Fruit fly (Drosophila melanogaster) whole organism, wandering third instar larva: ENCODE data around the gene CG33288.

Experiments
- CG9705 ChIP-seq: fragments of 200-800 bp; sonication (Bioruptor generic); optimal IDR thresholded peaks from 2 replicates; lab custom pipeline; 2018; ENCODE audit warnings: missing biosample characterization, mild to moderate bottlenecking, missing genetic modification characterization
- CrebA ChIP-seq: fragments of 200-800 bp; sonication (Bioruptor generic); optimal IDR thresholded peaks from 2 replicates; lab custom pipeline; 2016; ENCODE audit warnings: missing biosample characterization, mild to moderate bottlenecking, missing genetic modification characterization, borderline replicate concordance
- Dfd ChIP-seq: fragments of >200 bp; optimal IDR thresholded peaks from 2 replicates; lab custom pipeline; 2017; ENCODE audit warnings: missing biosample characterization, missing genetic modification characterization
- Dif ChIP-seq: fragments of 200-275, 200-300 bp; sonication (Bioruptor generic); optimal IDR thresholded peaks from 2 replicates; lab custom pipeline; 2018; ENCODE audit warnings: missing biosample characterization, missing genetic modification characterization; ENCODE audit not compliant: partially characterized antibody
- GATAd ChIP-seq: sonication (Bioruptor generic); optimal IDR thresholded peaks from 2 replicates; lab custom pipeline; 2016; ENCODE audit warnings: missing biosample characterization, missing genetic modification characterization
- HLH106 ChIP-seq: fragments of 200-800 bp; optimal IDR thresholded peaks from 3 replicates; lab custom pipeline; 2019; ENCODE audit warnings: missing biosample characterization, mild to moderate bottlenecking, missing genetic modification characterization, moderate library complexity
- Hnf4 ChIP-seq: fragments of 200-800 bp; sonication (Bioruptor generic); optimal IDR thresholded peaks from 2 replicates; lab custom pipeline; 2016; ENCODE audit warnings: missing biosample characterization, mild to moderate bottlenecking, missing genetic modification characterization
- Hr78 ChIP-seq: fragments of >200 bp; optimal IDR thresholded peaks from 2 replicates; lab custom pipeline; 2017; ENCODE audit warnings: missing biosample characterization, missing genetic modification characterization
- Hr83 ChIP-seq: fragments of 200-300 bp; sonication (Bioruptor generic); optimal IDR thresholded peaks from 2 replicates; lab custom pipeline; 2016; ENCODE audit warnings: missing biosample characterization, mild to moderate bottlenecking, missing genetic modification characterization, moderate library complexity; ENCODE audit not compliant: poor library complexity, severe bottlenecking
- Jra ChIP-seq: sonication (Bioruptor generic); optimal IDR thresholded peaks from 2 replicates; lab custom pipeline; 2016; ENCODE audit warnings: missing biosample characterization, missing genetic modification characterization
- N ChIP-seq: fragments of >200 bp; optimal IDR thresholded peaks from 2 replicates; lab custom pipeline; 2018; ENCODE audit warnings: missing biosample characterization, missing external identifiers, missing genetic modification characterization
- OdsH ChIP-seq: fragments of 200-800 bp; sonication (Bioruptor generic); optimal IDR thresholded peaks from 2 replicates; lab custom pipeline; 2016; ENCODE audit warnings: missing biosample characterization, mild to moderate bottlenecking, missing genetic modification characterization
- Rel ChIP-seq, 2 experiments: fragments of 200-800 bp; sonication (Bioruptor generic) in 1 of 2; optimal IDR thresholded peaks; 2 replicates in 1 of 2; 3 replicates in 1 of 2; lab custom pipeline; 2016 to 2019; ENCODE audit warnings: mild to moderate bottlenecking in 2 of 2, missing biosample characterization in 2 of 2, missing genetic modification characterization in 2 of 2, moderate library complexity in 1 of 2
- Sp1 ChIP-seq: fragments of 200-800 bp; sonication (Bioruptor generic); optimal IDR thresholded peaks from 3 replicates; lab custom pipeline; 2019; ENCODE audit warnings: missing biosample characterization, mild to moderate bottlenecking, missing genetic modification characterization, moderate library complexity
- Vsx2 ChIP-seq: fragments of 200-300, 225-300 bp; sonication (Bioruptor generic); optimal IDR thresholded peaks from 2 replicates; lab custom pipeline; 2018; ENCODE audit warnings: missing biosample characterization, missing genetic modification characterization; ENCODE audit not compliant: partially characterized antibody
- br ChIP-seq: fragments of 200-800 bp; sonication (Bioruptor generic); optimal IDR thresholded peaks from 2 replicates; lab custom pipeline; 2016; ENCODE audit warnings: missing biosample characterization, missing genetic modification characterization
- brk ChIP-seq: fragments of 200-800 bp; sonication (Bioruptor generic); optimal IDR thresholded peaks from 2 replicates; lab custom pipeline; 2016; ENCODE audit warnings: missing biosample characterization, mild to moderate bottlenecking, missing genetic modification characterization
- dl ChIP-seq, 2 experiments: fragments of 175-275, 200-275 bp in 1 of 2; fragments of 200-275 bp in 1 of 2; sonication (Bioruptor generic); optimal IDR thresholded peaks; lab custom pipeline; 2018; ENCODE audit warnings: mild to moderate bottlenecking in 2 of 2, missing biosample characterization in 2 of 2, missing genetic modification characterization in 2 of 2, moderate library complexity in 2 of 2; ENCODE audit not compliant: partially characterized antibody in 2 of 2, insufficient read depth in 1 of 2
- dmrt93B ChIP-seq: fragments of 200-800 bp; sonication (Bioruptor generic); optimal IDR thresholded peaks from 2 replicates; lab custom pipeline; 2018; ENCODE audit warnings: missing biosample characterization, mild to moderate bottlenecking, missing genetic modification characterization
- ey ChIP-seq: fragments of 200-800 bp; sonication (Bioruptor generic); optimal IDR thresholded peaks from 2 replicates; lab custom pipeline; 2016; ENCODE audit warnings: missing biosample characterization, missing genetic modification characterization
- foxo ChIP-seq, 2 experiments: fragments of 200-800 bp; sonication (Bioruptor generic); optimal IDR thresholded peaks; 2 replicates in 1 of 2; 3 replicates in 1 of 2; lab custom pipeline; 2016 to 2017; ENCODE audit warnings: missing biosample characterization in 2 of 2, missing genetic modification characterization in 2 of 2
- fru ChIP-seq: fragments of 200-800 bp; sonication (Bioruptor generic); optimal IDR thresholded peaks from 3 replicates; lab custom pipeline; 2016; ENCODE audit warnings: missing biosample characterization, mild to moderate bottlenecking, missing genetic modification characterization
- h ChIP-seq: fragments of 200-800 bp; sonication (Bioruptor generic); optimal IDR thresholded peaks from 3 replicates; lab custom pipeline; 2016; ENCODE audit warnings: missing biosample characterization, mild to moderate bottlenecking, missing genetic modification characterization
- jim ChIP-seq: fragments of 175-275, 200-325 bp; sonication (Bioruptor generic); optimal IDR thresholded peaks from 2 replicates; lab custom pipeline; 2016; ENCODE audit warnings: missing biosample characterization, mild to moderate bottlenecking, missing genetic modification characterization
- lola ChIP-seq: fragments of >200 bp; optimal IDR thresholded peaks from 2 replicates; lab custom pipeline; 2017; ENCODE audit warnings: missing biosample characterization, missing genetic modification characterization
- pan ChIP-seq: fragments of >200 bp; optimal IDR thresholded peaks from 2 replicates; lab custom pipeline; 2017
- psq ChIP-seq: fragments of 200-800 bp; sonication (Bioruptor generic); optimal IDR thresholded peaks from 3 replicates; lab custom pipeline; 2017; ENCODE audit warnings: missing biosample characterization, mild to moderate bottlenecking, missing genetic modification characterization, moderate library complexity
- rgr ChIP-seq: fragments of 200-800 bp; sonication (Bioruptor generic); optimal IDR thresholded peaks from 3 replicates; lab custom pipeline; 2016; ENCODE audit warnings: missing biosample characterization, mild to moderate bottlenecking, missing genetic modification characterization
- sage ChIP-seq: fragments of 200-800 bp; sonication (Bioruptor generic); optimal IDR thresholded peaks from 2 replicates; lab custom pipeline; 2016; ENCODE audit warnings: missing biosample characterization, mild to moderate bottlenecking, missing genetic modification characterization
- sv ChIP-seq: fragments of 200-800 bp; sonication (Bioruptor generic); optimal IDR thresholded peaks from 3 replicates; lab custom pipeline; 2016; ENCODE audit warnings: missing biosample characterization, missing genetic modification characterization
- tai ChIP-seq: sonication (Bioruptor generic); optimal IDR thresholded peaks from 2 replicates; lab custom pipeline; 2016; ENCODE audit warnings: missing biosample characterization, missing genetic modification characterization
- usp ChIP-seq: fragments of >200 bp; optimal IDR thresholded peaks from 2 replicates; lab custom pipeline; 2017; ENCODE audit warnings: missing biosample characterization, missing genetic modification characterization
- woc ChIP-seq: sonication (Bioruptor generic); optimal IDR thresholded peaks from 2 replicates; lab custom pipeline; 2016; ENCODE audit warnings: missing biosample characterization, mild to moderate bottlenecking, missing genetic modification characterization

The CG33288 gene

DNA sequence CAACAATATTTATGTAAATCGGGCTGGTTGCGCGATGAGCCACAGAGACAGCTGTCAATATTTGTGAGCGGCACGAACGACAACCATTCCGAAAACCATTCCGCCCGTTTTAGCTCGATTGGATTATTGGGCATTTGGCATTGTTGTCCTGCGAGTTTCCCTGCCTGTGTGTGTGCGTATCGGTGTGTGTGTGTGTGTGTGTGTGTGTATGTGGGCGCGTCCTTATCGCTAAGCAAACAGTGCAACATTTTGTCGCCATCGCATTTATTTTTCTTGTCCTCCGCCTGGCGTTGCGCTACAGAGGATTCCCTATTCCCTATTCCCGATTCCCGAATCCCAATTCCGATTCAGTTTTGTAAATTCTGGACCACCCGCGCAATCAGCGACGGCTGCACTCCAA, 44.3 kb downstream of the CG33288 start:
- TF ChIP-seq Dfd (GFP tag; lab: Kevin White, UChicago) (peak; percentile 93), usp (GFP tag; lab: Kevin White, UChicago) (no peak)

DNA sequence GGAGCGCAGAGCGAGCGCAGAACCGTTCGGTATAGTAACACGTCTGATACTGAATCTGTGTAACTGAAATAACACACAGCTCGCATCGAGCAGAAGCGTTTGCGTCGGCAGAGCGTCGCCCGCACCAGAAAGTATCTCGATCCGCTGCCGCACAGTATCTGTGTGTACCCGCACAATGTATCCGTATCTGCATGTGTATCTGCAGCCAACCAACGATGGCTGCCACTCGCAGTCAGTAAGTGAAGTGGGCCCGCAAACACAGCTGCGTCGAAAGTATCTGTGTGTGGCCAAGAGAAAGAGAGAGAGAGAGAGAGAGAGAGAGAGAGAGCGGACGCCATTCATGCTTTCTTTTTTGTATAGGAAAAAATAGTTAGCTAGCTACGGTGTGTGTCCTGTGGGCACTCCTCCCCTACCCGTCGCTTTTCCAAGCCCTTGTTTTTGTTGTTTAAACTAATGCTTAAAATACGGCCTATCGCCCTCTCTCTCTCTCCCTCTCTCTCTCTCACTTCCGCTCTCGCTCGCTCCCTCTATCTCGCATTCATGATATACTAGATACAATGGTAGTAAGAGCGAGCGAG, 48.9 kb downstream of the CG33288 start, which contains the start of gene croc:
TSS of gene croc (minus strand) at position 51 of the 578 bp plus-strand sequence.
- TF ChIP-seq h (GFP tag; lab: Kevin White, UChicago) = no peak
- TF ChIP-seq Sp1 (GFP tag; lab: Kevin White, UChicago) = no peak
- no peak for TF ChIP-seq jim
- TF ChIP-seq Rel (GFP tag; optimal IDR thresholded peaks at IDR 0.05; lab: Kevin White, UChicago) = no peak
- no peak for TF ChIP-seq Rel (tag; optimal IDR thresholded peaks at IDR 0.05; lab: Kevin White, UChicago)

DNA sequence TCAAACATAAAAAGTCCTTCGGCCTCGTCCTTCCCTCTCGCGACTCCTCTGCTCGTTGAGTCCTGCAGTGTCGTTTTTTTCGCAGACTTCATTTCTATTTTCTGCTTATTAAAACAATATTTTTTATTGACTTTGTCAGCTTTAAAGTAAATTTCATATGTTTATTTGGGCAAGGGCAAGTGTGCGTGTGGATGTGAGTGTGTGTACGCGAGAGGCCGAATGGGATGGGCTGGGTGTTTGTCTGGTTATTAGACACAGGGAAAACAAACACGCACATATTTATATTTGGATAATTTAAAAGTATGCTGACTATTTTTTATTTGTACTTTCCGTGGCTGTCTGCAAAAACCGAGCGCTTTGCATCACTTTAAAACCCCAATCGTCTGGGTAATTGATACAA, 50.3 kb downstream of the CG33288 start:
- TF ChIP-seq usp (GFP tag; lab: Kevin White, UChicago) (no peak), GATAd (no peak), Dfd (GFP tag; lab: Kevin White, UChicago) (no peak), ey (no peak), Hr78 (no peak), Hnf4 (GFP tag; lab: Kevin White, UChicago) (no peak), Vsx2 (GFP tag; lab: Kevin White, UChicago) (no peak), woc (GFP tag; lab: Kevin White, UChicago) (no peak), h (GFP tag; lab: Kevin White, UChicago) (no peak), pan (lab: Kevin White, UChicago) (no peak), sage (GFP tag; lab: Kevin White, UChicago) (no peak), sv (GFP tag; lab: Kevin White, UChicago) (no peak), CrebA (GFP tag; lab: Kevin White, UChicago) (no peak), CG9705 (GFP tag; lab: Kevin White, UChicago) (no peak)

DNA sequence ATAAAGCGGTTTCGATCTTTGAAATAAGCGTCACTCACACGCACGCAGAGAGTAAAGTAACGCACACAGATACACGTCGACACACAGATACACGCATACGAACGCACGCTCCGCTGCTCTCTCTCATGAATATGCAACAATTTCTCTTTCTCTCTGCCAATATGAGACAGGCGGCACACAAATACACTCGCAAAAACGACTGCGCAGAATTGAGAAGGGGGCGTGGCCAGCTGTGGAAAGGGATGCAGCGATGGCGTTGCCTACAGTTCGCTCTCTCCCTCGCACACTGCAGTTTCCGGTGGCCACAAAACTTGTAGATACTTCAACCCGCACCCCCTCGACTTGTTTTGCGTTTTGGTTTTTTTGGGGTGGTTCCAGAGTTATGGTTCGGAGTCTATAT, 52.0 kb downstream of the CG33288 start:
- TF ChIP-seq rgr (GFP tag; lab: Kevin White, UChicago) (peak; percentile 71), br (GFP tag; lab: Kevin White, UChicago) (peak; percentile 38), Jra (GFP tag; lab: Kevin White, UChicago) (peak; percentile 18), CG9705 (GFP tag; lab: Kevin White, UChicago) (peak; percentile 70), fru (GFP tag; lab: Kevin White, UChicago) (peak; percentile 48), h (GFP tag; lab: Kevin White, UChicago) (peak; percentile 44), HLH106 (tag; lab: Kevin White, UChicago) (peak; percentile 51), Hr83 (peak; percentile 54), Hr78 (peak; percentile 15), dmrt93B (GFP tag; lab: Kevin White, UChicago) (peak; percentile 69), Dif (GFP tag; lab: Kevin White, UChicago) (peak; percentile 52), lola (GFP tag; lab: Kevin White, UChicago) (no peak), tai (GFP tag; lab: Kevin White, UChicago) (no peak), dl (GFP tag; optimal IDR thresholded peaks at IDR 0.05; lab: Kevin White, UChicago; ENCODE audit: insufficient read depth in 1 of 2, partially characterized antibody in 2 of 2) (peak in 1 of 2 experiments; percentile 72), brk (no peak), foxo (GFP tag; optimal IDR thresholded peaks at IDR 0.05; lab: Kevin White, UChicago) (peak in 1 of 2 experiments; percentile 31), OdsH (GFP tag; lab: Kevin White, UChicago) (peak; percentile 48), N (GFP tag; lab: Kevin White, UChicago) (peak; percentile 73), psq (GFP tag; lab: Kevin White, UChicago) (peak; percentile 14), sage (GFP tag; lab: Kevin White, UChicago) (no peak), sv (GFP tag; lab: Kevin White, UChicago) (no peak), Vsx2 (GFP tag; lab: Kevin White, UChicago) (peak; percentile 22)
- TF ChIP-seq, all 38 proteins: peak for 17
